Fruit fly (Drosophila melanogaster) whole organism, embryonic: ENCODE results near the gene CG15431.
A peak's percentile ranks its signal among the peaks of the same experiment; 100 is the strongest.

Source experiments
- BtbVII ChIP-seq: fragments of 200-800 bp; sonication (Bioruptor generic); optimal IDR thresholded peaks from 3 replicates; lab custom pipeline; 2017; ENCODE audit warnings: missing biosample characterization, mild to moderate bottlenecking, missing genetic modification characterization
- CG10147 ChIP-seq: fragments of 200-800 bp; sonication (Bioruptor generic); optimal IDR thresholded peaks from 2 replicates; lab custom pipeline; 2019; ENCODE audit warnings: missing biosample characterization, mild to moderate bottlenecking, missing genetic modification characterization, moderate library complexity
- CG10274 ChIP-seq: fragments of 200-800 bp; sonication (Bioruptor generic); optimal IDR thresholded peaks from 3 replicates; lab custom pipeline; 2017; ENCODE audit warnings: missing biosample characterization, mild to moderate bottlenecking, missing genetic modification characterization
- CG10366 ChIP-seq: fragments of 200-800 bp; sonication (Bioruptor generic); IDR thresholded peaks from 2 replicates; pipeline ENCODE4 v1.3.6; 2022; ENCODE audit warnings: missing biosample characterization, missing genetic modification characterization
- CG10543 ChIP-seq: fragments of 200-800 bp; sonication (Bioruptor generic); optimal IDR thresholded peaks from 3 replicates; lab custom pipeline; 2017; ENCODE audit warnings: missing biosample characterization, mild to moderate bottlenecking, missing genetic modification characterization, moderate library complexity
- CG10959 ChIP-seq: fragments of 200-800 bp; sonication (Bioruptor generic); IDR thresholded peaks from 2 replicates; pipeline ENCODE4 v1.3.6; 2022; ENCODE audit warnings: missing biosample characterization, missing genetic modification characterization
- CG12236 ChIP-seq: fragments of 200-800 bp; sonication (Bioruptor generic); optimal IDR thresholded peaks from 2 replicates; lab custom pipeline; 2016; ENCODE audit warnings: missing biosample characterization, missing genetic modification characterization
- CG13296 ChIP-seq: fragments of 200-800 bp; sonication (Bioruptor generic); optimal IDR thresholded peaks from 3 replicates; lab custom pipeline; 2018; ENCODE audit warnings: missing biosample characterization, mild to moderate bottlenecking, missing genetic modification characterization
- CG15073 ChIP-seq: fragments of 200-800 bp; sonication (Bioruptor generic); optimal IDR thresholded peaks from 2 replicates; lab custom pipeline; 2016; ENCODE audit warnings: missing biosample characterization, missing genetic modification characterization
- CG15601 ChIP-seq: fragments of 200-800 bp; sonication (Bioruptor generic); optimal IDR thresholded peaks from 3 replicates; lab custom pipeline; 2019; ENCODE audit warnings: missing biosample characterization, mild to moderate bottlenecking, missing genetic modification characterization, moderate library complexity
- CG16779 ChIP-seq: fragments of 200-800 bp; sonication (Bioruptor generic); IDR thresholded peaks from 2 replicates; pipeline ENCODE4 v1.3.6; 2022; ENCODE audit warnings: missing biosample characterization, missing genetic modification characterization
- CG17359 ChIP-seq: fragments of 200-800 bp; sonication (Bioruptor generic); optimal IDR thresholded peaks from 3 replicates; lab custom pipeline; 2018; ENCODE audit warnings: missing biosample characterization, mild to moderate bottlenecking, missing genetic modification characterization, moderate library complexity
- CG30403 ChIP-seq: fragments of 200-800 bp; sonication (Bioruptor generic); optimal IDR thresholded peaks from 3 replicates; lab custom pipeline; 2016; ENCODE audit warnings: missing biosample characterization, missing genetic modification characterization
- CG3281 ChIP-seq: fragments of 200-800 bp; sonication (Bioruptor generic); optimal IDR thresholded peaks from 3 replicates; lab custom pipeline; 2017; ENCODE audit warnings: missing biosample characterization, mild to moderate bottlenecking, missing genetic modification characterization
- CG6689 ChIP-seq: fragments of 200-800 bp; sonication (Bioruptor generic); IDR thresholded peaks from 2 replicates; pipeline ENCODE4 v1.3.6; 2022; ENCODE audit warnings: missing biosample characterization, missing genetic modification characterization
- CG8359 ChIP-seq: fragments of 200-800 bp; sonication (Bioruptor generic); optimal IDR thresholded peaks from 2 replicates; lab custom pipeline; 2017; ENCODE audit warnings: missing biosample characterization, mild to moderate bottlenecking, missing genetic modification characterization, borderline replicate concordance
- Camta ChIP-seq: fragments of 200-800 bp; sonication (Bioruptor generic); optimal IDR thresholded peaks from 2 replicates; lab custom pipeline; 2016; ENCODE audit warnings: missing biosample characterization, missing genetic modification characterization
- Deaf1 ChIP-seq: fragments of 200-800 bp; optimal IDR thresholded peaks from 3 replicates; lab custom pipeline; 2019; ENCODE audit warnings: missing biosample characterization, mild to moderate bottlenecking, missing genetic modification characterization, moderate library complexity
- Dfd ChIP-seq, 2 experiments: fragments of >200 bp; optimal IDR thresholded peaks; 2 replicates each; lab custom pipeline; 2017; ENCODE audit warnings: missing biosample characterization in 2 of 2, missing genetic modification characterization in 2 of 2
- E2f2 ChIP-seq: fragments of 200-800 bp; sonication (Bioruptor generic); IDR thresholded peaks from 2 replicates; pipeline ENCODE4 v1.3.6; 2022; ENCODE audit warnings: missing biosample characterization, missing genetic modification characterization
- ERR ChIP-seq: fragments of 200-800 bp; sonication (Bioruptor generic); optimal IDR thresholded peaks from 2 replicates; lab custom pipeline; 2016; ENCODE audit warnings: missing biosample characterization, missing genetic modification characterization
- Fer1 ChIP-seq: fragments of 200-800 bp; sonication (Bioruptor generic); optimal IDR thresholded peaks from 2 replicates; lab custom pipeline; 2017; ENCODE audit warnings: missing biosample characterization, mild to moderate bottlenecking, missing genetic modification characterization
- H2.0 ChIP-seq: fragments of 200-800 bp; sonication (Bioruptor generic); IDR thresholded peaks from 2 replicates; pipeline ENCODE4 v1.3.6; 2022; ENCODE audit warnings: missing biosample characterization, missing genetic modification characterization
- HLH3B ChIP-seq: fragments of 200-800 bp; sonication (Bioruptor generic); IDR thresholded peaks from 2 replicates; pipeline ENCODE4 v1.3.6; 2022; ENCODE audit warnings: missing biosample characterization, missing genetic modification characterization
- Lhr ChIP-seq: fragments of 200-800 bp; sonication (Bioruptor generic); optimal IDR thresholded peaks from 3 replicates; lab custom pipeline; 2017; ENCODE audit warnings: mild to moderate bottlenecking, missing biosample characterization, missing genetic modification reagents, missing genetic modification characterization
- MTF-1 ChIP-seq: fragments of 200-800 bp; sonication (Bioruptor generic); optimal IDR thresholded peaks from 2 replicates; lab custom pipeline; 2018; ENCODE audit warnings: missing biosample characterization, mild to moderate bottlenecking, missing genetic modification characterization, borderline replicate concordance
- Mrtf ChIP-seq: fragments of 200-800 bp; sonication (Bioruptor generic); IDR thresholded peaks from 3 replicates; pipeline ENCODE4 v1.3.6; 2022; ENCODE audit warnings: missing biosample characterization, missing genetic modification characterization
- Nf-YA ChIP-seq: fragments of 200-800 bp; sonication (Bioruptor generic); IDR thresholded peaks from 2 replicates; pipeline ENCODE4 v1.3.6; 2022; ENCODE audit warnings: missing biosample characterization, missing genetic modification characterization
- Ptx1 ChIP-seq: fragments of 200-800 bp; sonication (Bioruptor generic); IDR thresholded peaks from 2 replicates; pipeline ENCODE4 v1.3.6; 2022; ENCODE audit warnings: missing biosample characterization, missing genetic modification characterization
- Sox100B ChIP-seq: fragments of 200-800 bp; sonication (Bioruptor generic); optimal IDR thresholded peaks from 3 replicates; lab custom pipeline; 2018; ENCODE audit warnings: missing biosample characterization, mild to moderate bottlenecking, missing genetic modification characterization
- Spps ChIP-seq: fragments of 200-800 bp; sonication (Bioruptor generic); optimal IDR thresholded peaks from 2 replicates; lab custom pipeline; 2018; ENCODE audit warnings: missing biosample characterization, mild to moderate bottlenecking, missing genetic modification characterization
- Sry-δ ChIP-seq: fragments of 200-800 bp; sonication (Bioruptor generic); optimal IDR thresholded peaks from 2 replicates; lab custom pipeline; 2016; ENCODE audit warnings: missing biosample characterization, missing genetic modification characterization
- Ssrp ChIP-seq: fragments of 200-800 bp; sonication (Bioruptor generic); optimal IDR thresholded peaks from 2 replicates; lab custom pipeline; 2018; ENCODE audit warnings: missing biosample characterization, mild to moderate bottlenecking, missing genetic modification characterization, moderate library complexity
- Trl ChIP-seq, 3 experiments: fragments of >200 bp in 2 of 3; fragments of 200-800 bp in 1 of 3; sonication (Bioruptor generic) in 1 of 3; optimal IDR thresholded peaks; 2 replicates in 1 of 3; 3 replicates in 2 of 3; lab custom pipeline; 2016 to 2017; ENCODE audit warnings: missing biosample characterization in 1 of 3, missing genetic modification characterization in 1 of 3
- ato ChIP-seq: fragments of 200-800 bp; sonication (Bioruptor generic); IDR thresholded peaks from 2 replicates; pipeline ENCODE4 v1.3.6; 2022; ENCODE audit warnings: missing biosample characterization, missing genetic modification characterization; ENCODE audit not compliant: partially characterized antibody
- br ChIP-seq: fragments of >200 bp; optimal IDR thresholded peaks from 2 replicates; lab custom pipeline; 2017
- disco-r ChIP-seq: fragments of 200-800 bp; sonication (Bioruptor generic); optimal IDR thresholded peaks from 2 replicates; lab custom pipeline; 2016; ENCODE audit warnings: missing biosample characterization, missing genetic modification characterization
- dmrt99B ChIP-seq: fragments of 200-800 bp; sonication (Bioruptor generic); optimal IDR thresholded peaks from 2 replicates; lab custom pipeline; 2018; ENCODE audit warnings: missing biosample characterization, mild to moderate bottlenecking, missing genetic modification characterization, moderate library complexity
- ftz-f1 ChIP-seq: fragments of 200-800 bp; sonication (Bioruptor generic); optimal IDR thresholded peaks from 2 replicates; lab custom pipeline; 2016; ENCODE audit warnings: missing biosample characterization, missing genetic modification characterization
- kah ChIP-seq: fragments of 200-800 bp; sonication (Bioruptor generic); optimal IDR thresholded peaks from 2 replicates; lab custom pipeline; 2018; ENCODE audit warnings: missing biosample characterization, mild to moderate bottlenecking, missing genetic modification characterization
- lilli ChIP-seq: fragments of 200-800 bp; sonication (Bioruptor generic); optimal IDR thresholded peaks from 3 replicates; lab custom pipeline; 2016; ENCODE audit warnings: missing biosample characterization, missing genetic modification characterization
- otp ChIP-seq: fragments of 200-800 bp; sonication (Bioruptor generic); IDR thresholded peaks from 3 replicates; pipeline ENCODE4, ENCODE4 v1.3.6; 2022; ENCODE audit warnings: missing biosample characterization, missing genetic modification characterization
- pita ChIP-seq: fragments of 200-800 bp; sonication (Bioruptor generic); optimal IDR thresholded peaks from 2 replicates; lab custom pipeline; 2017; ENCODE audit warnings: missing biosample characterization, mild to moderate bottlenecking, missing genetic modification characterization
- ranshi ChIP-seq: fragments of 200-800 bp; sonication (Bioruptor generic); IDR thresholded peaks from 2 replicates; pipeline ENCODE4 v1.3.6; 2022; ENCODE audit warnings: missing biosample characterization, missing genetic modification characterization
- row ChIP-seq: fragments of 200-800 bp; sonication (Bioruptor generic); IDR thresholded peaks from 3 replicates; pipeline ENCODE4 v1.3.6; 2022; ENCODE audit warnings: missing biosample characterization, missing genetic modification characterization
- sens-2 ChIP-seq: fragments of 200-800 bp; sonication (Bioruptor generic); IDR thresholded peaks from 2 replicates; pipeline ENCODE4 v1.3.6; 2022; ENCODE audit warnings: missing biosample characterization, missing genetic modification characterization
- tap ChIP-seq: fragments of 200-800 bp; optimal IDR thresholded peaks from 3 replicates; lab custom pipeline; 2019; ENCODE audit warnings: missing biosample characterization, mild to moderate bottlenecking, missing genetic modification characterization, moderate library complexity
- trh ChIP-seq: fragments of 200-800 bp; sonication (Bioruptor generic); optimal IDR thresholded peaks from 2 replicates; lab custom pipeline; 2016; ENCODE audit warnings: missing biosample characterization, missing genetic modification characterization
- zfh1 ChIP-seq: fragments of 200-800 bp; sonication (Bioruptor generic); IDR thresholded peaks from 3 replicates; pipeline ENCODE4 v1.3.6; 2022; ENCODE audit warnings: missing biosample characterization, missing genetic modification characterization

The CG15431 gene

dm6 chr2L:4440881-4441737, at the start of gene CG15431 (continued):
- TF ChIP-seq row, result peak; percentile 71
- TF ChIP-seq CG17359 (tag; lab: Kevin White, UChicago), result peak; percentile 63
- TF ChIP-seq Trl (optimal IDR thresholded peaks at IDR 0.05; lab: Kevin White, UChicago), result peak; percentile 73 to 82
- no peak for TF ChIP-seq Trl (GFP tag; optimal IDR thresholded peaks at IDR 0.05; lab: Kevin White, UChicago)
- TF ChIP-seq H2.0 (GFP tag; lab: Robert Waterston, UW), result peak; percentile 57
- TF ChIP-seq CG10543 (GFP tag; lab: Kevin White, UChicago), result no peak
- TF ChIP-seq Ssrp, result no peak
- peak; percentile 67; the same call in 1 of the 3 replicates for TF ChIP-seq Mrtf (GFP tag; lab: Robert Waterston, UW)
- peak; percentile 43 for TF ChIP-seq BtbVII (GFP tag; lab: Kevin White, UChicago)
- TF ChIP-seq ranshi (GFP tag; lab: Robert Waterston, UW), result no peak; the same call in 1 of the 2 replicates
- no peak for TF ChIP-seq Dfd (GFP tag; optimal IDR thresholded peaks at IDR 0.05; lab: Kevin White, UChicago)
- no peak for TF ChIP-seq Lhr
- 0 out of 2 replicates have a peak, but pooled peaks have one; percentile 29 for TF ChIP-seq CG6689 (GFP tag; lab: Robert Waterston, UW)
- no peak for TF ChIP-seq CG8359
- TF ChIP-seq ERR (GFP tag; lab: Kevin White, UChicago), result no peak
- peak; percentile 55 for TF ChIP-seq CG30403 (GFP tag; lab: Kevin White, UChicago)
- TF ChIP-seq MTF-1 (GFP tag; lab: Kevin White, UChicago), result no peak
- peak; percentile 40; the same call in 1 of the 3 replicates for TF ChIP-seq zfh1 (GFP tag; lab: Robert Waterston, UW)
- no peak for TF ChIP-seq disco-r (GFP tag; lab: Kevin White, UChicago)
- peak; percentile 28 for TF ChIP-seq CG10147 (GFP tag; lab: Kevin White, UChicago)
- TF ChIP-seq Deaf1 (tag; lab: Kevin White, UChicago), result peak; percentile 55
- TF ChIP-seq Nf-YA (GFP tag; lab: Robert Waterston, UW), result peak; percentile 62; the same call in 1 of the 2 replicates
- no peak for TF ChIP-seq CG15601 (tag; lab: Kevin White, UChicago)
- peak; percentile 48 for TF ChIP-seq E2f2 (GFP tag; lab: Robert Waterston, UW)
- TF ChIP-seq CG3281, result peak; percentile 69
- peak; percentile 69 for TF ChIP-seq lilli (GFP tag; lab: Kevin White, UChicago)
- TF ChIP-seq pita (GFP tag; lab: Kevin White, UChicago), result no peak
- peak; percentile 24 for TF ChIP-seq tap (tag; lab: Kevin White, UChicago)
- no peak for TF ChIP-seq trh (GFP tag; lab: Kevin White, UChicago)
- TF ChIP-seq CG10959, result no peak
- TF ChIP-seq ftz-f1 (GFP tag; lab: Kevin White, UChicago), result peak; percentile 5
- TF ChIP-seq Fer1 (GFP tag; lab: Kevin White, UChicago), result peak; percentile 67
- no peak for TF ChIP-seq Camta (GFP tag; lab: Kevin White, UChicago)
- TF ChIP-seq dmrt99B (tag; lab: Kevin White, UChicago), result peak; percentile 73
- peak; percentile 21 for TF ChIP-seq CG10274 (GFP tag; lab: Kevin White, UChicago)
- TF ChIP-seq Spps (tag; lab: Kevin White, UChicago), result no peak
- no peak for TF ChIP-seq CG12236 (GFP tag; lab: Kevin White, UChicago)
- TF ChIP-seq Sry-δ (GFP tag; lab: Kevin White, UChicago), result no peak
- 0 out of 2 replicates have a peak, but pooled peaks have one; percentile 63 for TF ChIP-seq CG16779 (GFP tag; lab: Robert Waterston, UW)
- no peak for TF ChIP-seq br (lab: Kevin White, UChicago)
- no peak for TF ChIP-seq ato (GFP tag; lab: Robert Waterston, UW)
- peak; percentile 62 for TF ChIP-seq CG10366 (GFP tag; lab: Robert Waterston, UW)
- TF ChIP-seq sens-2 (GFP tag; lab: Robert Waterston, UW), result no peak
- TF ChIP-seq CG13296, result peak; percentile 48
- no peak for TF ChIP-seq Sox100B (GFP tag; lab: Kevin White, UChicago)
- no peak for TF ChIP-seq kah (GFP tag; lab: Kevin White, UChicago)
- peak; percentile 75 for TF ChIP-seq Ptx1 (GFP tag; lab: Robert Waterston, UW)
- TF ChIP-seq otp (GFP tag; lab: Robert Waterston, UW), result no peak
- no peak for TF ChIP-seq CG15073 (GFP tag; lab: Kevin White, UChicago)
- peak; percentile 65; the same call in 1 of the 2 replicates for TF ChIP-seq HLH3B (GFP tag; lab: Robert Waterston, UW)
